Worm (Caenorhabditis elegans) whole organism, L4/young adult: Measurements from ENCODE around the gene mca-1.

Experiments used
- dao-5 ChIP-seq: sonication (generic microtip); optimal IDR thresholded peaks from 2 replicates; lab custom pipeline; 2016; ENCODE audit warnings: missing genotype, missing genetic modification characterization, moderate library complexity, missing compliant biosample characterization
- him-1 ChIP-seq: sonication (generic microtip); optimal IDR thresholded peaks from 2 replicates; lab custom pipeline; 2016; ENCODE audit warnings: missing genotype, missing genetic modification reagents, missing genetic modification characterization, missing compliant biosample characterization

- TF ChIP-seq him-1 (tag; lab: Kevin White, UChicago) = no peak
- no peak for TF ChIP-seq dao-5 (tag; lab: Kevin White, UChicago)
Measured at ce11 chrIV:9647789-9648361, 13.1 kb upstream of the mca-1 start, which contains the start of gene amph-1.
